Worm (Caenorhabditis elegans) whole organism, young adult: ENCODE results near the gene kin-24.
A peak's percentile ranks its signal among the peaks of the same experiment; 100 is the strongest.

Experiments
- B0035.1 ChIP-seq: sonication (generic microtip); optimal IDR thresholded peaks from 2 replicates; lab custom pipeline; 2016; ENCODE audit warnings: missing genetic modification characterization, mild to moderate bottlenecking, missing compliant biosample characterization, missing genotype, missing genetic modification reagents
- B0261.1 ChIP-seq: sonication (generic microtip); optimal IDR thresholded peaks from 2 replicates; lab custom pipeline; 2016; ENCODE audit warnings: mild to moderate bottlenecking, missing genetic modification characterization, moderate library complexity, missing compliant biosample characterization
- C06A6.2 ChIP-seq: fragments of 200-800 bp; sonication (Bioruptor generic); conservative IDR thresholded peaks from 2 replicates; pipeline ENCODE4 v1.3.6; 2022; ENCODE audit warnings: missing genetic modification characterization, missing compliant biosample characterization
- C17E4.6 ChIP-seq: fragments of 200-800 bp; sonication (Bioruptor generic); IDR thresholded peaks from 2 replicates; pipeline ENCODE4 v1.3.6; 2022; ENCODE audit warnings: missing genetic modification reagents, missing genetic modification characterization, missing compliant biosample characterization
- D2030.7 ChIP-seq: fragments of 200-800 bp; sonication (Bioruptor generic); IDR thresholded peaks from 2 replicates; pipeline ENCODE4 v1.3.6; 2022; ENCODE audit warnings: missing genetic modification reagents, missing genetic modification characterization, missing compliant biosample characterization
- F22D6.2 ChIP-seq: sonication (generic microtip); optimal IDR thresholded peaks from 2 replicates; lab custom pipeline; 2016; ENCODE audit warnings: mild to moderate bottlenecking, missing genetic modification characterization, missing compliant biosample characterization
- F33H1.4 ChIP-seq: fragments of 200-800 bp; sonication (Bioruptor generic); IDR thresholded peaks from 2 replicates; pipeline ENCODE4 v1.3.6; 2022; ENCODE audit warnings: missing genetic modification reagents, missing genetic modification characterization, missing compliant biosample characterization
- F37B4.10 ChIP-seq: fragments of 200-800 bp; sonication (Bioruptor generic); IDR thresholded peaks from 2 replicates; pipeline ENCODE4 v1.3.6; 2022; ENCODE audit warnings: missing genetic modification characterization, missing compliant biosample characterization
- F39B2.1 ChIP-seq: fragments of 200-800 bp; sonication (Bioruptor generic); IDR thresholded peaks from 2 replicates; pipeline ENCODE4 v1.3.6; 2022; ENCODE audit warnings: missing genetic modification reagents, missing genetic modification characterization, missing compliant biosample characterization
- F49E8.2 ChIP-seq: sonication (generic microtip); optimal IDR thresholded peaks from 3 replicates; lab custom pipeline; 2017; ENCODE audit warnings: missing genetic modification characterization, mild to moderate bottlenecking, missing compliant biosample characterization, antibody characterized with exemption, moderate library complexity; ENCODE audit not compliant: insufficient read depth
- K11D2.4 ChIP-seq: fragments of 200-800 bp; sonication (Bioruptor generic); IDR thresholded peaks from 2 replicates; pipeline ENCODE4 v1.3.6; 2022; ENCODE audit warnings: missing genetic modification reagents, missing genetic modification characterization, missing compliant biosample characterization
- Y53G8AR.9 ChIP-seq: fragments of 200-800 bp; sonication (Bioruptor generic); conservative IDR thresholded peaks from 2 replicates; pipeline ENCODE4 v1.3.6; 2022; ENCODE audit warnings: missing genetic modification reagents, missing genetic modification characterization, missing compliant biosample characterization
- Y67H2A.10 ChIP-seq: fragments of 200-800 bp; sonication (Bioruptor generic); conservative IDR thresholded peaks from 2 replicates; pipeline ENCODE4 v1.3.6; 2022; ENCODE audit warnings: missing genetic modification reagents, missing genetic modification characterization, missing compliant biosample characterization
- Y79H2A.3 ChIP-seq: fragments of 200-800 bp; sonication (Bioruptor generic); conservative IDR thresholded peaks from 2 replicates; pipeline ENCODE4 v1.3.6; 2022; ENCODE audit warnings: missing genetic modification reagents, missing genetic modification characterization, missing compliant biosample characterization
- aptf-3 ChIP-seq: fragments of 200-800 bp; sonication (Bioruptor generic); IDR thresholded peaks from 2 replicates; pipeline ENCODE4 v1.3.6; 2022; ENCODE audit warnings: missing genetic modification characterization, missing compliant biosample characterization
- athp-1 ChIP-seq: sonication (generic microtip); optimal IDR thresholded peaks from 2 replicates; lab custom pipeline; 2017; ENCODE audit warnings: mild to moderate bottlenecking, missing genetic modification characterization, missing compliant biosample characterization
- bed-1 ChIP-seq: fragments of 200-800 bp; sonication (Bioruptor generic); IDR thresholded peaks from 2 replicates; pipeline ENCODE4 v1.3.6; 2022; ENCODE audit warnings: missing genetic modification reagents, missing genetic modification characterization, missing compliant biosample characterization
- cebp-1 ChIP-seq, 2 experiments: fragments of 200-800 bp in 1 of 2; sonication (Bioruptor generic) in 1 of 2; sonication (generic microtip) in 1 of 2; IDR thresholded peaks in 1 of 2; optimal IDR thresholded peaks in 1 of 2; 2 replicates each; pipeline versions ENCODE4 v1.3.6 to Lab custom; 2017 to 2022; ENCODE audit warnings: missing compliant biosample characterization in 2 of 2, missing genetic modification characterization in 2 of 2, mild to moderate bottlenecking in 1 of 2, missing genetic modification reagents in 1 of 2, moderate library complexity in 1 of 2
- ceh-100 ChIP-seq: fragments of 200-800 bp; sonication (Bioruptor generic); IDR thresholded peaks from 2 replicates; pipeline ENCODE4 v1.3.6; 2022; ENCODE audit warnings: missing genetic modification reagents, missing genetic modification characterization, missing compliant biosample characterization
- dpff-1 ChIP-seq: sonication (generic microtip); optimal IDR thresholded peaks from 2 replicates; lab custom pipeline; 2017; ENCODE audit warnings: mild to moderate bottlenecking, missing genetic modification characterization, missing compliant biosample characterization
- efl-1 ChIP-seq: fragments of 150-350 bp; optimal IDR thresholded peaks from 2 replicates; lab custom pipeline; 2014; ENCODE audit warnings: missing biosample characterization, missing genetic modification reagents, missing genetic modification characterization
- egl-18 ChIP-seq: fragments of 200-800 bp; sonication (Bioruptor generic); IDR thresholded peaks from 2 replicates; pipeline ENCODE4 v1.3.6; 2022; ENCODE audit warnings: missing genetic modification reagents, missing genetic modification characterization, missing compliant biosample characterization
- him-1 ChIP-seq: sonication (generic microtip); optimal IDR thresholded peaks from 2 replicates; lab custom pipeline; 2016; ENCODE audit warnings: missing genotype, missing genetic modification reagents, missing genetic modification characterization, missing compliant biosample characterization
- hlh-12 ChIP-seq: sonication (generic microtip); optimal IDR thresholded peaks from 2 replicates; lab custom pipeline; 2016; ENCODE audit warnings: missing genetic modification characterization, missing compliant biosample characterization
- hmg-20 ChIP-seq: fragments of 200-800 bp; sonication (Bioruptor generic); IDR thresholded peaks from 2 replicates; pipeline ENCODE4 v1.3.6; 2022; ENCODE audit warnings: missing genetic modification reagents, missing genetic modification characterization, missing compliant biosample characterization
- lag-1 ChIP-seq: fragments of 200-800 bp; sonication (Bioruptor generic); IDR thresholded peaks from 2 replicates; pipeline ENCODE4 v1.3.6; 2022; ENCODE audit warnings: missing genetic modification reagents, missing genetic modification characterization, missing compliant biosample characterization
- let-526 ChIP-seq: fragments of 200-800 bp; sonication (Bioruptor generic); IDR thresholded peaks from 2 replicates; pipeline ENCODE4 v1.3.6; 2022; ENCODE audit warnings: missing genetic modification reagents, missing genetic modification characterization, missing compliant biosample characterization
- let-607 ChIP-seq, 2 experiments: fragments of 200-800 bp in 1 of 2; sonication (Bioruptor generic) in 1 of 2; sonication (generic microtip) in 1 of 2; optimal IDR thresholded peaks; 2 replicates each; lab custom pipeline; 2016 to 2018; ENCODE audit warnings: mild to moderate bottlenecking in 2 of 2, missing compliant biosample characterization in 2 of 2, missing genetic modification characterization in 2 of 2, moderate library complexity in 2 of 2, missing genotype in 1 of 2
- lin-26 ChIP-seq: fragments of 200-800 bp; sonication (Bioruptor generic); IDR thresholded peaks from 2 replicates; pipeline ENCODE4 v1.3.6; 2022; ENCODE audit warnings: missing genetic modification reagents, missing genetic modification characterization, missing compliant biosample characterization
- lin-40 ChIP-seq: sonication (generic microtip); optimal IDR thresholded peaks from 2 replicates; lab custom pipeline; 2016; ENCODE audit warnings: missing genetic modification characterization, mild to moderate bottlenecking, missing compliant biosample characterization, missing genotype, missing genetic modification reagents
- lin-54 ChIP-seq: fragments of 200-800 bp; sonication (Bioruptor generic); optimal IDR thresholded peaks from 2 replicates; lab custom pipeline; 2018; ENCODE audit warnings: mild to moderate bottlenecking, missing genetic modification characterization, missing compliant biosample characterization
- lir-1 ChIP-seq: fragments of 200-800 bp; sonication (Bioruptor generic); conservative IDR thresholded peaks from 2 replicates; pipeline ENCODE4 v1.3.6; 2022; ENCODE audit warnings: missing genetic modification reagents, missing genetic modification characterization, missing compliant biosample characterization
- lsy-27 ChIP-seq: sonication (generic microtip); optimal IDR thresholded peaks from 2 replicates; lab custom pipeline; 2017; ENCODE audit warnings: missing genetic modification characterization, mild to moderate bottlenecking, missing compliant biosample characterization, antibody characterized with exemption, missing genotype, borderline replicate concordance; ENCODE audit not compliant: insufficient read depth
- madf-8 ChIP-seq: fragments of 200-800 bp; sonication (Bioruptor generic); conservative IDR thresholded peaks from 2 replicates; pipeline ENCODE4 v1.3.6; 2022; ENCODE audit warnings: missing genetic modification reagents, missing genetic modification characterization, missing compliant biosample characterization
- mcd-1 ChIP-seq: fragments of 200-800 bp; sonication (Bioruptor generic); IDR thresholded peaks from 2 replicates; pipeline ENCODE4 v1.3.6; 2022; ENCODE audit warnings: missing genetic modification reagents, missing genetic modification characterization, missing compliant biosample characterization
- mes-4 ChIP-seq: sonication (generic microtip); optimal IDR thresholded peaks from 2 replicates; lab custom pipeline; 2016; ENCODE audit warnings: missing genotype, missing genetic modification characterization, missing compliant biosample characterization
- nfya-1 ChIP-seq: sonication (generic microtip); optimal IDR thresholded peaks from 2 replicates; lab custom pipeline; 2017; ENCODE audit warnings: antibody characterized with exemption, missing compliant biosample characterization, missing genetic modification characterization, borderline replicate concordance; ENCODE audit not compliant: insufficient read depth
- nfyb-1 ChIP-seq: fragments of 200-800 bp; sonication (Bioruptor generic); IDR thresholded peaks from 2 replicates; pipeline ENCODE4 v1.3.6; 2022; ENCODE audit warnings: missing genetic modification reagents, missing genetic modification characterization, missing compliant biosample characterization
- nhr-80 ChIP-seq: sonication (generic microtip); optimal IDR thresholded peaks from 2 replicates; lab custom pipeline; 2016; ENCODE audit warnings: missing genetic modification characterization, missing compliant biosample characterization
- pha-4 ChIP-seq: fragments of 150-350 bp; sonication (generic microtip); optimal IDR thresholded peaks from 2 replicates; lab custom pipeline; 2014; ENCODE audit warnings: missing biosample characterization, missing genetic modification reagents, missing genetic modification characterization
- rec-8 ChIP-seq, 2 experiments: sonication (generic microtip); optimal IDR thresholded peaks; 2 replicates each; lab custom pipeline; 2016; ENCODE audit warnings: mild to moderate bottlenecking in 2 of 2, missing genetic modification characterization in 2 of 2, missing genetic modification reagents in 2 of 2, missing genotype in 2 of 2, missing biosample characterization in 1 of 2, missing compliant biosample characterization in 1 of 2, moderate library complexity in 1 of 2
- sdz-38 ChIP-seq: sonication (generic microtip); optimal IDR thresholded peaks from 2 replicates; lab custom pipeline; 2016; ENCODE audit warnings: missing genotype, missing genetic modification characterization, missing compliant biosample characterization
- somi-1 ChIP-seq: fragments of 200-800 bp; sonication (Bioruptor generic); optimal IDR thresholded peaks from 2 replicates; lab custom pipeline; 2018; ENCODE audit warnings: mild to moderate bottlenecking, missing genetic modification characterization, missing compliant biosample characterization
- zim-3 ChIP-seq: sonication (generic microtip); optimal IDR thresholded peaks from 2 replicates; lab custom pipeline; 2017; ENCODE audit warnings: mild to moderate bottlenecking, missing genetic modification characterization, moderate library complexity, missing compliant biosample characterization
- ztf-3 ChIP-seq: fragments of 200-800 bp; sonication (Bioruptor generic); optimal IDR thresholded peaks from 2 replicates; lab custom pipeline; 2018; ENCODE audit warnings: mild to moderate bottlenecking, missing genetic modification characterization, missing compliant biosample characterization
- ztf-6 ChIP-seq: fragments of 200-800 bp; sonication (Bioruptor generic); IDR thresholded peaks from 2 replicates; pipeline ENCODE4 v1.3.6; 2022; ENCODE audit warnings: missing genetic modification reagents, missing genetic modification characterization, missing compliant biosample characterization

kin-24 gene

ce11 chrIV:9869344-9869743 is 28.5 kb upstream of the kin-24 start:
- TF ChIP-seq zim-3 (tag; lab: Kevin White, UChicago): no peak
- no peak for TF ChIP-seq ztf-6 (GFP tag; lab: Robert Waterston, UW)
- TF ChIP-seq pha-4 (tag; lab: Kevin White, UChicago): peak; percentile 38
- no peak for TF ChIP-seq dpff-1
- TF ChIP-seq F22D6.2: no peak

- TF ChIP-seq hlh-12 (tag; lab: Kevin White, UChicago) (no peak), Y53G8AR.9 (GFP tag; lab: Robert Waterston, UW) (no peak), nhr-80 (tag; lab: Kevin White, UChicago) (peak; percentile 3), lag-1 (GFP tag; lab: Robert Waterston, UW) (no peak), F39B2.1 (GFP tag; lab: Robert Waterston, UW) (no peak), somi-1 (peak; percentile 96), nfya-1 (tag; lab: Kevin White, UChicago) (no peak), aptf-3 (GFP tag; lab: Robert Waterston, UW) (no peak), mcd-1 (no peak), Y67H2A.10 (GFP tag; lab: Robert Waterston, UW) (no peak), F37B4.10 (GFP tag; lab: Robert Waterston, UW) (no peak), C17E4.6 (GFP tag; lab: Robert Waterston, UW) (no peak), rec-8 (tag; optimal IDR thresholded peaks at IDR 0.05; lab: Kevin White, UChicago) (no peak), mes-4 (tag; lab: Kevin White, UChicago) (no peak), ceh-100 (GFP tag; lab: Robert Waterston, UW) (no peak), B0261.1 (tag; lab: Kevin White, UChicago) (no peak), F49E8.2 (tag; lab: Kevin White, UChicago) (no peak), Y79H2A.3 (GFP tag; lab: Robert Waterston, UW) (no peak), F33H1.4 (GFP tag; lab: Robert Waterston, UW) (no peak), athp-1 (no peak), nfyb-1 (no peak), lsy-27 (no peak), ztf-3 (no peak), B0035.1 (tag; lab: Kevin White, UChicago) (no peak), C06A6.2 (GFP tag; lab: Robert Waterston, UW) (0 out of 2 replicates have a peak, but pooled peaks have one; percentile 19), hmg-20 (no peak), egl-18 (GFP tag; lab: Robert Waterston, UW) (no peak), F22D6.2 (peak; percentile 70), let-607 (tag; optimal IDR thresholded peaks at IDR 0.05; lab: Kevin White, UChicago) (peak in 1 of 2 experiments; percentile 8), him-1 (tag; lab: Kevin White, UChicago) (no peak), bed-1 (GFP tag; lab: Robert Waterston, UW) (no peak), efl-1 (GFP tag; lab: Kevin White, UChicago) (no peak), cebp-1 (GFP tag; IDR thresholded peaks at IDR 0.05; lab: Robert Waterston, UW) (no peak), cebp-1 (tag; optimal IDR thresholded peaks at IDR 0.05; lab: Kevin White, UChicago) (peak; percentile 27), lin-54 (no peak), madf-8 (GFP tag; lab: Robert Waterston, UW) (no peak), sdz-38 (tag; lab: Kevin White, UChicago) (no peak), lir-1 (GFP tag; lab: Robert Waterston, UW) (no peak), D2030.7 (GFP tag; lab: Robert Waterston, UW) (no peak), let-526 (GFP tag; lab: Robert Waterston, UW) (no peak), lin-26 (GFP tag; lab: Robert Waterston, UW) (peak; percentile 48; the same call in 1 of the 2 replicates), K11D2.4 (GFP tag; lab: Robert Waterston, UW) (peak; percentile 75; the same call in 1 of the 2 replicates), lin-40 (tag; lab: Kevin White, UChicago) (peak; percentile 84)
Observed at ce11 chrIV:9867915-9868314, 27.0 kb upstream of the kin-24 start.
